Fruit fly (Drosophila melanogaster): Measurements from ENCODE around the gene CG9698.
A peak's percentile ranks its signal among the peaks of the same experiment; 100 is the strongest.

Gene CG9698

DNA sequence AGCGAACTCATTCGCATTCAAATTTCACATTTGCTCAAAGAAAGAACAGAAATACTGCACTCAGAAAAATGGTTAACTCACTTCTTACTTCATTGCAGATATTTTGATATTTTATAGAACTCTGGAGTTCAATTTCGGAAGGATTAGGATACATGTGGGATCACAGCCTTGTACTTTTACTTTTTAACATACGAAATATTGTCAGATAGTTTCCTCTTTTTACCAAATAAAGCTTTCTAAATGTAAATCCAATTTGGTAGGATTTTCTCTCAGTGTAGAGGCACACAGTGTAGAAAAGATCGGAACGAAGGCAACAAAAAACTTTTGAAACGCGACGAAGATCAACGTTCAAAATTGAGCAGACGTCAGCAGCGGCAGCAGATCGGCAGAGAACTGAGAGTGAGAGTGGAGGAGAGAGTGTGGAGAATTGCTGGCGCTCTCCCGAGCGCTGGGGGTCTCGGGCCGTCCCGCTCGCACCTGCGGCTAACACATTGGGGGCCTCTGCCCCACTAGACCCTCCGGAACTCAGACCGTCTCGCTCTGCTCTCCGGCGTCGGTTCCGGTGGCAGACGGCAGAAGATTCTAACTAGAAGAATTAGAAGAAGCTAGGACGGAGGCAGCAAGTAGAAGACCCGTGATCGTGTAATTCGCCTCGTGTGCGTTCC lies 17.5 kb downstream of the CG9698 start, which contains the start of gene tmod (continued):
- TF ChIP-seq CG15269 (tag; optimal IDR thresholded peaks at IDR 0.05) (peak; percentile 60), zfh2 (GFP tag; optimal IDR thresholded peaks at IDR 0.05) (no peak), so (GFP tag; IDR thresholded peaks at IDR 0.05) (no peak), Dfd (GFP tag; optimal IDR thresholded peaks at IDR 0.05) (no peak), CG14050 (GFP tag; IDR thresholded peaks at IDR 0.05) (no peak), lilli (GFP tag; optimal IDR thresholded peaks at IDR 0.05) (peak; percentile 1), CG4360 (GFP tag; IDR thresholded peaks at IDR 0.05) (no peak), Gug (GFP tag; IDR thresholded peaks at IDR 0.05) (no peak), CG15073 (GFP tag; optimal IDR thresholded peaks at IDR 0.05) (no peak), CG2889 (GFP tag; IDR thresholded peaks at IDR 0.05) (no peak), CG9797 (GFP tag; optimal IDR thresholded peaks at IDR 0.05) (no peak), row (GFP tag; IDR thresholded peaks at IDR 0.05) (peak; percentile 71), Dp (GFP tag; optimal IDR thresholded peaks at IDR 0.05) (no peak), CG15514 (GFP tag; optimal IDR thresholded peaks at IDR 0.05) (peak; percentile 45), CG10979 (tag; optimal IDR thresholded peaks at IDR 0.05) (peak; percentile 78), CG17359 (tag; optimal IDR thresholded peaks at IDR 0.05) (peak; percentile 66), MBD-R2 (GFP tag; IDR thresholded peaks at IDR 0.05) (no peak), CG17802 (tag; optimal IDR thresholded peaks at IDR 0.05) (peak; percentile 20), sim (GFP tag; IDR thresholded peaks at IDR 0.05) (no peak), CHES-1-like (GFP tag; optimal IDR thresholded peaks at IDR 0.05) (no peak), trh (GFP tag; optimal IDR thresholded peaks at IDR 0.05) (no peak), Bdp1 (GFP tag; optimal IDR thresholded peaks at IDR 0.05) (no peak), CG32767 (GFP tag; IDR thresholded peaks at IDR 0.05) (0 out of 2 replicates have a peak, but pooled peaks have one; percentile 32), Sox102F (GFP tag; optimal IDR thresholded peaks at IDR 0.05) (peak; percentile 57), CG7963 (GFP tag; IDR thresholded peaks at IDR 0.05; ENCODE audit: partially characterized antibody) (no peak), CG6689 (GFP tag; IDR thresholded peaks at IDR 0.05) (peak; percentile 52), sr (GFP tag; IDR thresholded peaks at IDR 0.05) (peak; percentile 36; the same call in 1 of the 3 replicates), CG13424 (tag; optimal IDR thresholded peaks at IDR 0.05) (peak; percentile 63), CG17612 (GFP tag; IDR thresholded peaks at IDR 0.05) (no peak), Dip3 (GFP tag; optimal IDR thresholded peaks at IDR 0.05) (no peak), Mad (GFP tag; optimal IDR thresholded peaks at IDR 0.05) (no peak), CG1602 (GFP tag; optimal IDR thresholded peaks at IDR 0.05) (peak; percentile 5), CG8765 (GFP tag; IDR thresholded peaks at IDR 0.05) (no peak), C15 (GFP tag; IDR thresholded peaks at IDR 0.05) (no peak), CG33557 (GFP tag; optimal IDR thresholded peaks at IDR 0.05) (peak; percentile 9), CG13894 (tag; optimal IDR thresholded peaks at IDR 0.05) (no peak), gcm2 (GFP tag; optimal IDR thresholded peaks at IDR 0.05) (no peak), Taf1 (GFP tag; IDR thresholded peaks at IDR 0.05) (no peak), tll (GFP tag; optimal IDR thresholded peaks at IDR 0.05) (no peak), CG12071 (GFP tag; optimal IDR thresholded peaks at IDR 0.05) (no peak), Fer1 (GFP tag; optimal IDR thresholded peaks at IDR 0.05) (peak; percentile 31), CoRest (tag; optimal IDR thresholded peaks at IDR 0.05) (peak; percentile 66), ewg (GFP tag; optimal IDR thresholded peaks at IDR 0.05) (peak; percentile 45), abd-A (tag; optimal IDR thresholded peaks at IDR 0.05) (no peak), Trl (optimal IDR thresholded peaks at IDR 0.05) (peak; percentile 79 to 84), Trl (GFP tag; optimal IDR thresholded peaks at IDR 0.05) (no peak), nau (GFP tag; optimal IDR thresholded peaks at IDR 0.05) (peak; percentile 18), CG12104 (GFP tag; optimal IDR thresholded peaks at IDR 0.05) (no peak), CG16813 (GFP tag; IDR thresholded peaks at IDR 0.05; ENCODE audit: partially characterized antibody) (no peak), CG31388 (GFP tag; optimal IDR thresholded peaks at IDR 0.05) (no peak), ftz-f1 (GFP tag; optimal IDR thresholded peaks at IDR 0.05) (peak; percentile 36)

All from whole organism, embryonic.